ENCODE assay signal across 4 fruit fly cellular contexts in genomic region chrX:3018670-3019069, dm6.
TF ChIP-seq lines count a peak whose summit lies in the region.

No protein-coding gene starts in this region.

- TF ChIP-seq CTCF in whole organism, embryonic (GFP tag; optimal IDR thresholded peaks at IDR 0.05; lab: Kevin White, UChicago) = no peak

TF ChIP-seq in whole organism, embryonic, 481 proteins besides CTCF, POLR2A, EP300 and RAD21 (continues in another document):
- no peak for TF ChIP-seq Dref (GFP tag; IDR thresholded peaks at IDR 0.05; lab: Robert Waterston, UW)
- TF ChIP-seq ftz-f1 (GFP tag; optimal IDR thresholded peaks at IDR 0.05; lab: Kevin White, UChicago) = no peak
- TF ChIP-seq Nf-YA (GFP tag; IDR thresholded peaks at IDR 0.05; lab: Robert Waterston, UW) = peak; percentile 53
- peak; percentile 43; the same call in 1 of the 3 replicates for TF ChIP-seq H15 (GFP tag; IDR thresholded peaks at IDR 0.05; lab: Robert Waterston, UW)
- peak; percentile 56 for TF ChIP-seq lab (GFP tag; optimal IDR thresholded peaks at IDR 0.05; lab: Kevin White, UChicago)
- peak in 1 of 3 experiments; percentile 79 for TF ChIP-seq lola (GFP tag; optimal IDR thresholded peaks at IDR 0.05; lab: Kevin White, UChicago)
- TF ChIP-seq CG3163 (GFP tag; optimal IDR thresholded peaks at IDR 0.05; lab: Kevin White, UChicago) = no peak
- TF ChIP-seq onecut (GFP tag; IDR thresholded peaks at IDR 0.05; lab: Robert Waterston, UW) = peak; percentile 45
- TF ChIP-seq sd (tag; optimal IDR thresholded peaks at IDR 0.05; lab: Kevin White, UChicago) = no peak
- peak; percentile 26 for TF ChIP-seq kay (GFP tag; optimal IDR thresholded peaks at IDR 0.05; lab: Kevin White, UChicago)
- peak; percentile 32; the same call in 1 of the 2 replicates for TF ChIP-seq ssp (GFP tag; IDR thresholded peaks at IDR 0.05; lab: Robert Waterston, UW)
- peak; percentile 60 for TF ChIP-seq CG32767 (GFP tag; IDR thresholded peaks at IDR 0.05; lab: Robert Waterston, UW)
- TF ChIP-seq tap (tag; optimal IDR thresholded peaks at IDR 0.05; lab: Kevin White, UChicago) = peak; percentile 4
- TF ChIP-seq CG12071 (GFP tag; optimal IDR thresholded peaks at IDR 0.05; lab: Kevin White, UChicago) = no peak
- peak; percentile 65 for TF ChIP-seq CG14710 (tag; optimal IDR thresholded peaks at IDR 0.05; lab: Kevin White, UChicago)
- peak; percentile 52 for TF ChIP-seq grau (tag; optimal IDR thresholded peaks at IDR 0.05; lab: Kevin White, UChicago)
- peak; percentile 30 for TF ChIP-seq Chrac-16 (GFP tag; optimal IDR thresholded peaks at IDR 0.05; lab: Kevin White, UChicago)
- TF ChIP-seq CG11093 (GFP tag; IDR thresholded peaks at IDR 0.05; lab: Robert Waterston, UW) = peak; percentile 58; the same call in 2 of the 3 replicates
- TF ChIP-seq CG14667 (GFP tag; IDR thresholded peaks at IDR 0.05; lab: Robert Waterston, UW) = peak; percentile 26; the same call in 1 of the 2 replicates
- TF ChIP-seq Bteb2 (GFP tag; optimal IDR thresholded peaks at IDR 0.05; lab: Kevin White, UChicago) = no peak
- TF ChIP-seq cg (GFP tag; optimal IDR thresholded peaks at IDR 0.05; lab: Kevin White, UChicago) = peak; percentile 22
- peak; percentile 76 for TF ChIP-seq CG2712 (tag; optimal IDR thresholded peaks at IDR 0.05; lab: Kevin White, UChicago)

TF ChIP-seq in whole organism, prepupa, 60 proteins besides CTCF, POLR2A, EP300 and RAD21 (continues in another document):
- TF ChIP-seq ss (GFP tag; optimal IDR thresholded peaks at IDR 0.05; lab: Kevin White, UChicago) (peak; percentile 96), esn (GFP tag; optimal IDR thresholded peaks at IDR 0.05; lab: Kevin White, UChicago) (peak; percentile 92), CG8319 (GFP tag; optimal IDR thresholded peaks at IDR 0.05; lab: Kevin White, UChicago) (peak; percentile 85), vri (GFP tag; optimal IDR thresholded peaks at IDR 0.05; lab: Kevin White, UChicago) (peak; percentile 77), Sox14 (GFP tag; optimal IDR thresholded peaks at IDR 0.05; lab: Kevin White, UChicago) (peak; percentile 92), Met (GFP tag; optimal IDR thresholded peaks at IDR 0.05; lab: Kevin White, UChicago) (peak; percentile 91), net (GFP tag; optimal IDR thresholded peaks at IDR 0.05; lab: Kevin White, UChicago) (peak; percentile 87), CG31627 (GFP tag; optimal IDR thresholded peaks at IDR 0.05; lab: Kevin White, UChicago) (peak; percentile 87), OdsH (GFP tag; optimal IDR thresholded peaks at IDR 0.05; lab: Kevin White, UChicago) (peak; percentile 92), CG11294 (GFP tag; IDR thresholded peaks at IDR 0.05; lab: Robert Waterston, UW) (peak; percentile 67), Smox (GFP tag; optimal IDR thresholded peaks at IDR 0.05; lab: Kevin White, UChicago) (peak; percentile 89), dac (GFP tag; optimal IDR thresholded peaks at IDR 0.05; lab: Kevin White, UChicago) (peak; percentile 58), Hr39 (GFP tag; optimal IDR thresholded peaks at IDR 0.05; lab: Kevin White, UChicago) (peak; percentile 87), Sox102F (GFP tag; optimal IDR thresholded peaks at IDR 0.05; lab: Kevin White, UChicago) (peak; percentile 90), CG7368 (GFP tag; optimal IDR thresholded peaks at IDR 0.05; lab: Kevin White, UChicago) (peak; percentile 76), fd59A (GFP tag; optimal IDR thresholded peaks at IDR 0.05; lab: Kevin White, UChicago) (peak; percentile 93), Hr38 (GFP tag; optimal IDR thresholded peaks at IDR 0.05; lab: Kevin White, UChicago) (no peak), CG10669 (GFP tag; optimal IDR thresholded peaks at IDR 0.05; lab: Kevin White, UChicago) (peak; percentile 91), Sox15 (GFP tag; optimal IDR thresholded peaks at IDR 0.05; lab: Kevin White, UChicago) (peak; percentile 86), pdm3 (GFP tag; optimal IDR thresholded peaks at IDR 0.05; lab: Kevin White, UChicago) (peak; percentile 94), CG32006 (GFP tag; optimal IDR thresholded peaks at IDR 0.05; lab: Kevin White, UChicago) (peak; percentile 85), svp (GFP tag; lab: Kevin White, UChicago) (peak; percentile 96), CG16779 (tag; optimal IDR thresholded peaks at IDR 0.05; lab: Kevin White, UChicago) (peak; percentile 78), CG15336 (GFP tag; IDR thresholded peaks at IDR 0.05; lab: Robert Waterston, UW) (peak; percentile 88)

TF ChIP-seq in whole organism, pupa, 21 proteins besides CTCF, POLR2A, EP300 and RAD21:
- peak; percentile 83 for TF ChIP-seq fd96Ca (GFP tag; IDR thresholded peaks at IDR 0.05; lab: Robert Waterston, UW)
- peak; percentile 94 for TF ChIP-seq CG9948 (tag; optimal IDR thresholded peaks at IDR 0.05; lab: Kevin White, UChicago)
- TF ChIP-seq rn (GFP tag; IDR thresholded peaks at IDR 0.05; lab: Robert Waterston, UW) = peak; percentile 78
- peak; percentile 95 for TF ChIP-seq CG8159 (tag; optimal IDR thresholded peaks at IDR 0.05; lab: Kevin White, UChicago)
- peak; percentile 82 for TF ChIP-seq CG8301 (tag; optimal IDR thresholded peaks at IDR 0.05; lab: Kevin White, UChicago)
- TF ChIP-seq Pif1A (GFP tag; optimal IDR thresholded peaks at IDR 0.05; lab: Kevin White, UChicago) = peak; percentile 92
- peak; percentile 82 for TF ChIP-seq CG12605 (GFP tag; IDR thresholded peaks at IDR 0.05; lab: Robert Waterston, UW)
- TF ChIP-seq CG15710 (tag; optimal IDR thresholded peaks at IDR 0.05; lab: Kevin White, UChicago) = peak; percentile 96
- peak; percentile 86 for TF ChIP-seq Snoo (tag; optimal IDR thresholded peaks at IDR 0.05; lab: Kevin White, UChicago)
- peak; percentile 92 for TF ChIP-seq CG34367 (tag; optimal IDR thresholded peaks at IDR 0.05; lab: Kevin White, UChicago)
- TF ChIP-seq CG10348 (GFP tag; IDR thresholded peaks at IDR 0.05; lab: Robert Waterston, UW) = no peak
- peak; percentile 95 for TF ChIP-seq CG17806 (tag; optimal IDR thresholded peaks at IDR 0.05; lab: Kevin White, UChicago)
- TF ChIP-seq gl (tag; optimal IDR thresholded peaks at IDR 0.05; lab: Kevin White, UChicago) = peak; percentile 81
- peak; percentile 86 for TF ChIP-seq CG32121 (GFP tag; IDR thresholded peaks at IDR 0.05; lab: Robert Waterston, UW)
- TF ChIP-seq Pif1B (GFP tag; optimal IDR thresholded peaks at IDR 0.05; lab: Kevin White, UChicago) = peak; percentile 93
- peak; percentile 46 for TF ChIP-seq EcR (GFP tag; optimal IDR thresholded peaks at IDR 0.05; lab: Kevin White, UChicago)
- peak; percentile 78 for TF ChIP-seq Ets98B (GFP tag; IDR thresholded peaks at IDR 0.05; lab: Robert Waterston, UW)
- TF ChIP-seq CG13204 (GFP tag; optimal IDR thresholded peaks at IDR 0.05; lab: Kevin White, UChicago) = peak; percentile 83
- TF ChIP-seq CG14655 (GFP tag; optimal IDR thresholded peaks at IDR 0.05; lab: Kevin White, UChicago) = peak; percentile 91
- TF ChIP-seq D1 (tag; optimal IDR thresholded peaks at IDR 0.05; lab: Kevin White, UChicago) = peak; percentile 64
- peak; percentile 90 for TF ChIP-seq CG4496 (GFP tag; IDR thresholded peaks at IDR 0.05; lab: Robert Waterston, UW)
TF ChIP-seq in whole organism, pupa: peak in this region for 20.

TF ChIP-seq in whole organism, wandering third instar larva, 38 proteins besides CTCF, POLR2A, EP300 and RAD21 (continues in another document):
- TF ChIP-seq rgr (GFP tag; optimal IDR thresholded peaks at IDR 0.05; lab: Kevin White, UChicago) = peak; percentile 77
- peak; percentile 4 for TF ChIP-seq Rel (GFP tag; optimal IDR thresholded peaks at IDR 0.05; lab: Kevin White, UChicago)
- TF ChIP-seq Rel (tag; optimal IDR thresholded peaks at IDR 0.05; lab: Kevin White, UChicago) = peak; percentile 30
- peak in 1 of 2 experiments; percentile 86 for TF ChIP-seq foxo (GFP tag; optimal IDR thresholded peaks at IDR 0.05; lab: Kevin White, UChicago)
- TF ChIP-seq br (GFP tag; optimal IDR thresholded peaks at IDR 0.05; lab: Kevin White, UChicago) = peak; percentile 80
- TF ChIP-seq Vsx2 (GFP tag; optimal IDR thresholded peaks at IDR 0.05; lab: Kevin White, UChicago; ENCODE audit: partially characterized antibody) = no peak
- peak; percentile 74 for TF ChIP-seq OdsH (GFP tag; optimal IDR thresholded peaks at IDR 0.05; lab: Kevin White, UChicago)
- TF ChIP-seq Hnf4 (GFP tag; optimal IDR thresholded peaks at IDR 0.05; lab: Kevin White, UChicago) = peak; percentile 75
- peak; percentile 69 for TF ChIP-seq brk (GFP tag; optimal IDR thresholded peaks at IDR 0.05; lab: Kevin White, UChicago)
- peak; percentile 71 for TF ChIP-seq CG32264 (GFP tag; optimal IDR thresholded peaks at IDR 0.05; lab: Kevin White, UChicago)
- TF ChIP-seq psq (GFP tag; optimal IDR thresholded peaks at IDR 0.05; lab: Kevin White, UChicago) = peak; percentile 79
- TF ChIP-seq Mio (GFP tag; optimal IDR thresholded peaks at IDR 0.05; lab: Kevin White, UChicago) = no peak
- no peak for TF ChIP-seq Hr83 (GFP tag; optimal IDR thresholded peaks at IDR 0.05; lab: Kevin White, UChicago; ENCODE audit: poor library complexity, severe bottlenecking)
- TF ChIP-seq Hr78 (GFP tag; optimal IDR thresholded peaks at IDR 0.05; lab: Kevin White, UChicago) = no peak
- no peak for TF ChIP-seq Abd-B (GFP tag; optimal IDR thresholded peaks at IDR 0.05; lab: Kevin White, UChicago)
- peak; percentile 84 for TF ChIP-seq h (GFP tag; optimal IDR thresholded peaks at IDR 0.05; lab: Kevin White, UChicago)
- peak; percentile 65 for TF ChIP-seq dmrt93B (GFP tag; optimal IDR thresholded peaks at IDR 0.05; lab: Kevin White, UChicago)
- TF ChIP-seq jim (GFP tag; optimal IDR thresholded peaks at IDR 0.05; lab: Kevin White, UChicago) = no peak
- peak; percentile 68 for TF ChIP-seq sage (GFP tag; optimal IDR thresholded peaks at IDR 0.05; lab: Kevin White, UChicago)
- no peak for TF ChIP-seq usp (GFP tag; optimal IDR thresholded peaks at IDR 0.05; lab: Kevin White, UChicago)
- TF ChIP-seq pan (optimal IDR thresholded peaks at IDR 0.05; lab: Kevin White, UChicago) = no peak
- no peak for TF ChIP-seq dl (GFP tag; optimal IDR thresholded peaks at IDR 0.05; lab: Kevin White, UChicago; ENCODE audit: insufficient read depth in 1 of 2, partially characterized antibody in 2 of 2)
- no peak for TF ChIP-seq Dfd (GFP tag; optimal IDR thresholded peaks at IDR 0.05; lab: Kevin White, UChicago)
- TF ChIP-seq fru (GFP tag; optimal IDR thresholded peaks at IDR 0.05; lab: Kevin White, UChicago) = peak; percentile 93
- peak; percentile 43 for TF ChIP-seq Jra (GFP tag; optimal IDR thresholded peaks at IDR 0.05; lab: Kevin White, UChicago)
- peak; percentile 88 for TF ChIP-seq woc (GFP tag; optimal IDR thresholded peaks at IDR 0.05; lab: Kevin White, UChicago)
- TF ChIP-seq HLH106 (tag; optimal IDR thresholded peaks at IDR 0.05; lab: Kevin White, UChicago) = peak; percentile 78
- TF ChIP-seq tai (GFP tag; optimal IDR thresholded peaks at IDR 0.05; lab: Kevin White, UChicago) = peak; percentile 11
- no peak for TF ChIP-seq sv (GFP tag; optimal IDR thresholded peaks at IDR 0.05; lab: Kevin White, UChicago)
- TF ChIP-seq dsf (GFP tag; optimal IDR thresholded peaks at IDR 0.05; lab: Kevin White, UChicago; ENCODE audit: borderline replicate concordance) = no peak
- TF ChIP-seq CG9705 (GFP tag; optimal IDR thresholded peaks at IDR 0.05; lab: Kevin White, UChicago) = peak; percentile 68
- no peak for TF ChIP-seq Myc (optimal IDR thresholded peaks at IDR 0.05; lab: Kevin White, UChicago)

Comparison
In these comparisons a context has a peak if more than half of its experiments do, and no peak if none do; other contexts are left out.
1. Of the 7 proteins assayed by ChIP-seq in both whole organism, embryonic and whole organism, prepupa: peak only in whole organism, embryonic: none; only in whole organism, prepupa: CG16779, CG6854, Hr39 and Lpt; in both: Blimp-1, Gug and Sox102F; in neither: 0.